Worm (Caenorhabditis elegans) whole organism, late embryonic: ENCODE results near the gene srh-178.

ENCODE experiments used
- hlh-8 ChIP-seq: sonication (generic microtip); optimal IDR thresholded peaks from 2 replicates; lab custom pipeline; 2016; ENCODE audit warnings: missing genotype, missing genetic modification characterization, missing compliant biosample characterization
- pha-4 ChIP-seq: fragments of 150-350 bp; optimal IDR thresholded peaks from 2 replicates; lab custom pipeline; 2018; ENCODE audit warnings: missing biosample characterization, missing genetic modification reagents, missing genetic modification characterization
- unc-3 ChIP-seq, 2 experiments: fragments of 200-800 bp in 1 of 2; sonication (Bioruptor generic) in 1 of 2; sonication (generic microtip) in 1 of 2; conservative IDR thresholded peaks in 1 of 2; optimal IDR thresholded peaks in 1 of 2; 2 replicates each; pipeline versions ENCODE4 v1.3.6 to Lab custom; 2016 to 2022; ENCODE audit warnings: missing compliant biosample characterization in 2 of 2, missing genetic modification characterization in 2 of 2, missing genetic modification reagents in 1 of 2

DNA sequence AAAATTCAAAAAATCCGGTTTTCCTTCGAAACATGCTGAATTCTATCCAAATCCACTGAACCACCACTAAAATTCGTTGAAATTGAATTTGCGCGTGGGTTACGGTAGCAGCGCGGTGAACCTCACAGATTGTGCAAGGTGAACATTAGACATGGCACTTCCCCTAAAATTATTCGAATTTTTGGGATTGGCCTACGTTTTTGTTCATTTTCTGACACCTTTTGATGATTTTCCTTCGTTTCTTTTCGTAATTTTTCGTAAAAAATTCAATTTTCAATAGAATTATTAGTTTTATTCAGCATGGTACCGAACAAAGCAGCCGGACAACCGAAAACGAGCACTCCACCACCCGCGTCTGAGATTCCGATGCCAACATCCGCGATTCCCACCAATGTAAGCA lies 42.0 kb downstream of the srh-178 start, which contains the start of gene ZK262.8:
- TF ChIP-seq hlh-8 (tag; lab: Kevin White, UChicago) (no peak), unc-3 (GFP tag; conservative IDR thresholded peaks at IDR 0.05; lab: Robert Waterston, UW) (no peak), unc-3 (tag; optimal IDR thresholded peaks at IDR 0.05; lab: Kevin White, UChicago) (no peak), pha-4 (tag; lab: Kevin White, UChicago) (no peak)
